Worm (Caenorhabditis elegans) whole organism, L4 larva: ENCODE results near the gene C05G5.7.

Experiments used
- F44E2.7 ChIP-seq: fragments of 200-800 bp; sonication (Bioruptor generic); IDR thresholded peaks from 2 replicates; pipeline ENCODE4 v2.1.2; 2022; ENCODE audit warnings: missing genetic modification characterization, missing compliant biosample characterization
- R02D3.7 ChIP-seq: fragments of 150-350 bp; sonication (generic microtip); optimal IDR thresholded peaks from 3 replicates; lab custom pipeline; 2014; ENCODE audit warnings: missing biosample characterization, missing genetic modification characterization
- Y5F2A.4 ChIP-seq: fragments of 200-800 bp; sonication (Bioruptor generic); optimal IDR thresholded peaks from 2 replicates; lab custom pipeline; 2018; ENCODE audit warnings: mild to moderate bottlenecking, missing genetic modification characterization, missing compliant biosample characterization
- ZK546.5 ChIP-seq, 2 experiments: sonication (generic microtip); optimal IDR thresholded peaks; 2 replicates each; lab custom pipeline; 2017; ENCODE audit warnings: missing biosample characterization in 2 of 2, missing genetic modification characterization in 2 of 2
- arid-1 ChIP-seq: fragments of 200-800 bp; sonication (Bioruptor generic); conservative IDR thresholded peaks from 2 replicates; pipeline ENCODE4 v1.3.6; 2022; ENCODE audit warnings: missing genetic modification reagents, missing genetic modification characterization, missing compliant biosample characterization
- ceh-28 ChIP-seq: fragments of 150-350 bp; optimal IDR thresholded peaks from 2 replicates; lab custom pipeline; 2014; ENCODE audit warnings: missing biosample characterization, missing genetic modification reagents, missing genetic modification characterization
- ces-1 ChIP-seq: fragments of 150-350 bp; sonication (generic microtip); optimal IDR thresholded peaks from 4 replicates; lab custom pipeline; 2014; ENCODE audit warnings: missing biosample characterization, missing genetic modification reagents, missing genetic modification characterization
- daf-12 ChIP-seq: fragments of 150-350 bp; optimal IDR thresholded peaks from 2 replicates; lab custom pipeline; 2014; ENCODE audit warnings: missing biosample characterization, missing genetic modification reagents, missing genetic modification characterization
- daf-8 ChIP-seq: fragments of 200-800 bp; sonication (Bioruptor generic); IDR thresholded peaks from 2 replicates; pipeline ENCODE4 v1.3.6; 2022; ENCODE audit warnings: missing genetic modification characterization, missing compliant biosample characterization
- dmd-6 ChIP-seq: fragments of 200-800 bp; sonication (Bioruptor generic); IDR thresholded peaks from 2 replicates; pipeline ENCODE4 v1.3.6; 2022; ENCODE audit warnings: missing genetic modification reagents, missing genetic modification characterization, missing compliant biosample characterization
- dmd-8 ChIP-seq: fragments of 200-800 bp; sonication (Bioruptor generic); IDR thresholded peaks from 2 replicates; pipeline ENCODE4 v1.3.6; 2022; ENCODE audit warnings: missing genetic modification characterization, missing compliant biosample characterization
- dpl-1 ChIP-seq: fragments of 150-350 bp; optimal IDR thresholded peaks from 2 replicates; lab custom pipeline; 2014; ENCODE audit warnings: missing biosample characterization, missing genetic modification reagents, missing genetic modification characterization
- duxl-1 ChIP-seq: sonication (generic microtip); optimal IDR thresholded peaks from 2 replicates; lab custom pipeline; 2016; ENCODE audit warnings: mild to moderate bottlenecking, missing genetic modification characterization, moderate library complexity, missing compliant biosample characterization; ENCODE audit not compliant: poor library complexity
- egl-43 ChIP-seq: fragments of 200-800 bp; sonication (Bioruptor generic); IDR thresholded peaks from 2 replicates; pipeline ENCODE4 v1.3.6; 2022; ENCODE audit warnings: missing genetic modification reagents, missing genetic modification characterization, missing compliant biosample characterization
- fkh-10 ChIP-seq: fragments of 150-350 bp; optimal IDR thresholded peaks from 2 replicates; lab custom pipeline; 2014; ENCODE audit warnings: missing biosample characterization, missing genetic modification reagents, missing genetic modification characterization
- hif-1 ChIP-seq, 2 experiments: sonication (generic microtip); optimal IDR thresholded peaks; 2 replicates each; lab custom pipeline; 2016 to 2017; ENCODE audit warnings: missing compliant biosample characterization in 2 of 2, missing genetic modification characterization in 2 of 2, missing genetic modification reagents in 2 of 2, missing genotype in 2 of 2, mild to moderate bottlenecking in 1 of 2
- hlh-11 ChIP-seq: fragments of 200-800 bp; sonication (Bioruptor generic); optimal IDR thresholded peaks from 2 replicates; lab custom pipeline; 2018; ENCODE audit warnings: mild to moderate bottlenecking, missing genetic modification characterization, missing compliant biosample characterization
- hlh-30 ChIP-seq: sonication (generic microtip); optimal IDR thresholded peaks from 2 replicates; lab custom pipeline; 2017; ENCODE audit warnings: antibody characterized with exemption, mild to moderate bottlenecking, missing genetic modification characterization, missing compliant biosample characterization; ENCODE audit not compliant: insufficient read depth
- hmg-1.1 ChIP-seq: fragments of 200-800 bp; sonication (Bioruptor generic); IDR thresholded peaks from 2 replicates; pipeline ENCODE4 v1.3.6; 2022; ENCODE audit warnings: missing genetic modification reagents, missing genetic modification characterization, missing compliant biosample characterization
- lim-7 ChIP-seq: fragments of 200-800 bp; sonication (Bioruptor generic); IDR thresholded peaks from 2 replicates; pipeline ENCODE4 v1.3.6; 2022; ENCODE audit warnings: missing genetic modification characterization, missing compliant biosample characterization
- lin-15B ChIP-seq: fragments of 150-350 bp; sonication (generic microtip); optimal IDR thresholded peaks from 3 replicates; lab custom pipeline; 2014; ENCODE audit warnings: missing biosample characterization, missing genetic modification characterization
- lin-38 ChIP-seq: fragments of 200-800 bp; sonication (Bioruptor generic); IDR thresholded peaks from 2 replicates; pipeline ENCODE4 v1.3.6; 2022; ENCODE audit warnings: missing genetic modification reagents, missing genetic modification characterization, missing compliant biosample characterization
- madf-9 ChIP-seq: fragments of 200-800 bp; sonication (Bioruptor generic); conservative IDR thresholded peaks from 2 replicates; pipeline ENCODE4 v1.3.6; 2022; ENCODE audit warnings: missing genetic modification reagents, missing genetic modification characterization, missing compliant biosample characterization
- nhr-10 ChIP-seq: fragments of 150-350 bp; optimal IDR thresholded peaks from 2 replicates; lab custom pipeline; 2014; ENCODE audit warnings: missing biosample characterization, missing genetic modification characterization
- nhr-111 ChIP-seq: fragments of 200-800 bp; sonication (Bioruptor generic); optimal IDR thresholded peaks from 2 replicates; lab custom pipeline; 2018; ENCODE audit warnings: mild to moderate bottlenecking, missing genetic modification characterization, missing compliant biosample characterization
- nhr-25 ChIP-seq: sonication (generic microtip); optimal IDR thresholded peaks from 2 replicates; lab custom pipeline; 2017; ENCODE audit warnings: missing genetic modification characterization, mild to moderate bottlenecking, missing compliant biosample characterization, antibody characterized with exemption, moderate library complexity, borderline replicate concordance; ENCODE audit not compliant: insufficient read depth
- nhr-28 ChIP-seq: fragments of 150-350 bp; optimal IDR thresholded peaks from 2 replicates; lab custom pipeline; 2014; ENCODE audit warnings: missing biosample characterization, missing genetic modification characterization
- nhr-48 ChIP-seq: sonication (generic microtip); optimal IDR thresholded peaks from 2 replicates; lab custom pipeline; 2016; ENCODE audit warnings: mild to moderate bottlenecking, missing genetic modification characterization, missing compliant biosample characterization
- nhr-76 ChIP-seq: fragments of 150-350 bp; optimal IDR thresholded peaks from 2 replicates; lab custom pipeline; 2014; ENCODE audit warnings: missing biosample characterization, missing genetic modification characterization
- pha-4 ChIP-seq, 2 experiments: fragments of 150-350 bp in 1 of 2; fragments of 200-800 bp in 1 of 2; sonication (Bioruptor generic) in 1 of 2; IDR thresholded peaks in 1 of 2; optimal IDR thresholded peaks in 1 of 2; 2 replicates each; pipeline versions ENCODE4 v1.3.6 to Lab custom; 2014 to 2022; ENCODE audit warnings: missing genetic modification characterization in 2 of 2, missing genetic modification reagents in 2 of 2, missing biosample characterization in 1 of 2, missing compliant biosample characterization in 1 of 2
- pqm-1 ChIP-seq: sonication (generic microtip); optimal IDR thresholded peaks from 2 replicates; lab custom pipeline; 2017; ENCODE audit warnings: missing biosample characterization, missing genetic modification characterization
- rbr-2 ChIP-seq: sonication (generic microtip); optimal IDR thresholded peaks from 2 replicates; lab custom pipeline; 2016; ENCODE audit warnings: missing genotype, missing genetic modification characterization, missing compliant biosample characterization
- set-16 ChIP-seq: fragments of 200-800 bp; sonication (Bioruptor generic); IDR thresholded peaks from 2 replicates; pipeline ENCODE4 v1.3.6; 2022; ENCODE audit warnings: missing genetic modification reagents, missing genetic modification characterization, missing compliant biosample characterization
- spr-1 ChIP-seq: sonication (generic microtip); optimal IDR thresholded peaks from 2 replicates; lab custom pipeline; 2016; ENCODE audit warnings: mild to moderate bottlenecking, missing genetic modification characterization, missing compliant biosample characterization
- tra-1 ChIP-seq: fragments of 200-800 bp; sonication (Bioruptor generic); IDR thresholded peaks from 2 replicates; pipeline ENCODE4 v1.3.6; 2022; ENCODE audit warnings: missing genetic modification reagents, missing genetic modification characterization, missing compliant biosample characterization
- unc-130 ChIP-seq: sonication (generic microtip); optimal IDR thresholded peaks from 2 replicates; lab custom pipeline; 2016; ENCODE audit warnings: missing genetic modification reagents, missing genetic modification characterization, missing compliant biosample characterization
- unc-62 ChIP-seq, 3 experiments: fragments of 150-350 bp in 1 of 3; sonication (generic microtip); optimal IDR thresholded peaks in 2 of 3; peaks in 1 of 3; 1 replicate in 1 of 3; 2 replicates in 2 of 3; lab custom pipeline; 2014 to 2017; ENCODE audit warnings: missing biosample characterization in 3 of 3, missing genetic modification characterization in 3 of 3, missing genetic modification reagents in 3 of 3, missing genotype in 1 of 3
- zag-1 ChIP-seq: fragments of 150-350 bp; optimal IDR thresholded peaks from 2 replicates; lab custom pipeline; 2014; ENCODE audit warnings: missing biosample characterization, missing genetic modification characterization
- zip-11 ChIP-seq: fragments of 200-800 bp; sonication (Bioruptor generic); IDR thresholded peaks from 2 replicates; pipeline ENCODE4 v1.3.6; 2022; ENCODE audit warnings: missing genetic modification characterization, missing compliant biosample characterization

C05G5.7 gene

DNA sequence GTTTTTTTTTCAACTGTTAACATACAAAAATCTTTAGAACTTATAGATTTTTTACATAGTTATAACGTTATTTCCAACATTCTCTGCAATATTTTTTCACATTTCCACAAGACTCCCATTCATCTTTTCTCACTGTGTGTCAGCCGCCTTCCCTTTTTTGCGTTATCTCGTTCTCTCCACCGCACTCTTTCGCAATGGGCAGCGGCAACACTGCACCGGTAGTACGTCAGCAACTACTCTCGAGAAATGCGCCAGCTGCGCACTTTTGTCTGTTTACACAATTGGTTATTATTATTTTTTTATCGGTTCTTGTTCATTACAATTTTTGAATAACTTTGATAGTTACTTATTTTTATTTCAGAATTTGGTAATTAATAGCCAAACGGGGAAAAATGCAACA lies 3.4 kb upstream of the C05G5.7 start, which contains the start of gene C05G5.2 (continued):
- TF ChIP-seq rbr-2 (tag; lab: Kevin White, UChicago) (peak; percentile 91), zip-11 (no peak), tra-1 (GFP tag; lab: Robert Waterston, UW) (peak; percentile 57; the same call in 1 of the 2 replicates), F44E2.7 (GFP tag; lab: Robert Waterston, UW) (no peak), zag-1 (tag; lab: Kevin White, UChicago) (no peak), ces-1 (no peak), dmd-6 (peak; percentile 92), hmg-1.1 (GFP tag; lab: Robert Waterston, UW) (peak; percentile 90), duxl-1 (tag; lab: Kevin White, UChicago) (peak; percentile 59), R02D3.7 (tag; lab: Kevin White, UChicago) (no peak), lim-7 (GFP tag; lab: Robert Waterston, UW) (no peak), madf-9 (GFP tag; lab: Robert Waterston, UW) (peak; percentile 55; the same call in 1 of the 2 replicates), unc-130 (no peak), unc-62 (GFP tag; optimal IDR thresholded peaks at IDR 0.05 in 1 of 2; lab: Kevin White, UChicago) (peak in 1 of 2 experiments; percentile 69), unc-62 (tag; optimal IDR thresholded peaks at IDR 0.05; lab: Kevin White, UChicago) (no peak), lin-38 (peak; percentile 70), Y5F2A.4 (GFP tag; lab: Kevin White, UChicago) (no peak), dpl-1 (peak; percentile 77), arid-1 (peak; percentile 83), hif-1 (tag; optimal IDR thresholded peaks at IDR 0.05; lab: Kevin White, UChicago) (peak in 1 of 2 experiments; percentile 75), ceh-28 (no peak), fkh-10 (peak; percentile 84), spr-1 (tag; lab: Kevin White, UChicago) (peak; percentile 76), pqm-1 (tag; lab: Kevin White, UChicago) (peak; percentile 95), daf-12 (tag; lab: Kevin White, UChicago) (no peak), dmd-8 (GFP tag; lab: Robert Waterston, UW) (no peak)

DNA sequence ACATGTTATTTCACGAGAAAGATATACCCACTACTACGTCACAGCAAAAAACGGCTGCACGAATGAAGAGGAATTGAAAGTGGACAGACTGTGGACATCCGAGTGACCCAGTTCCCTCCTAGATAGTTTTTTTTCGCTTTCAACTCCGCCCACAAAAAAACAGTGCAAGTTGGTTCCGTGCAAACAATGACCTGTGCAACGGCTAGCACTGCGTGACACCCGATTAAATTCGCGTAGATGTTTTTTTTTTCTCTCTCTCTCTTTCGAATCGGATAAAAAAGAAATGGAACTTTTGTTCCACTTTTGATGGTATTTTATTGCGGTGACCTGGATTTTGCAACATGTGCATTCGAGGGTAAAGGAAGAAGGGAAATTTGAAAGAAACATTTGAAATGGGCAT lies 1.6 kb upstream of the C05G5.7 start:
- no peak for TF ChIP-seq nhr-48 (tag; lab: Kevin White, UChicago)
- TF ChIP-seq nhr-25 (tag; lab: Kevin White, UChicago): peak; percentile 6
- TF ChIP-seq nhr-10 (tag; lab: Kevin White, UChicago): no peak
- TF ChIP-seq daf-8 (GFP tag; lab: Robert Waterston, UW): no peak
- TF ChIP-seq pha-4 (GFP tag; IDR thresholded peaks at IDR 0.05; lab: Robert Waterston, UW): no peak
- TF ChIP-seq pha-4 (tag; optimal IDR thresholded peaks at IDR 0.05; lab: Kevin White, UChicago): peak; percentile 89
- TF ChIP-seq lin-15B (tag; lab: Kevin White, UChicago): no peak
- TF ChIP-seq nhr-111 (GFP tag; lab: Kevin White, UChicago): no peak
- peak; percentile 10 for TF ChIP-seq hlh-30
- no peak for TF ChIP-seq nhr-76 (tag; lab: Kevin White, UChicago)
- peak; percentile 46 for TF ChIP-seq hlh-11 (tag; lab: Kevin White, UChicago)
- no peak for TF ChIP-seq set-16
- TF ChIP-seq ZK546.5 (tag; optimal IDR thresholded peaks at IDR 0.05; lab: Kevin White, UChicago): no peak
- no peak for TF ChIP-seq tra-1 (GFP tag; lab: Robert Waterston, UW)
- TF ChIP-seq nhr-28 (tag; lab: Kevin White, UChicago): peak; percentile 1
- no peak for TF ChIP-seq egl-43
